Worm (Caenorhabditis elegans) whole organism, young adult: ENCODE data around the gene clec-141.
A peak's percentile ranks its signal among the peaks of the same experiment; 100 is the strongest.

Experiments
- B0261.1 ChIP-seq: sonication (generic microtip); optimal IDR thresholded peaks from 2 replicates; lab custom pipeline; 2016; ENCODE audit warnings: mild to moderate bottlenecking, missing genetic modification characterization, moderate library complexity, missing compliant biosample characterization
- C17E4.6 ChIP-seq: fragments of 200-800 bp; sonication (Bioruptor generic); IDR thresholded peaks from 2 replicates; pipeline ENCODE4 v1.3.6; 2022; ENCODE audit warnings: missing genetic modification reagents, missing genetic modification characterization, missing compliant biosample characterization
- F10E7.11 ChIP-seq: sonication (generic microtip); optimal IDR thresholded peaks from 2 replicates; lab custom pipeline; 2017; ENCODE audit warnings: mild to moderate bottlenecking, missing genetic modification characterization, moderate library complexity, missing compliant biosample characterization
- F23B12.7 ChIP-seq: sonication (generic microtip); optimal IDR thresholded peaks from 2 replicates; lab custom pipeline; 2017; ENCODE audit warnings: missing genetic modification characterization, mild to moderate bottlenecking, missing compliant biosample characterization, antibody characterized with exemption, moderate library complexity; ENCODE audit not compliant: insufficient read depth
- F49E8.2 ChIP-seq: sonication (generic microtip); optimal IDR thresholded peaks from 3 replicates; lab custom pipeline; 2017; ENCODE audit warnings: missing genetic modification characterization, mild to moderate bottlenecking, missing compliant biosample characterization, antibody characterized with exemption, moderate library complexity; ENCODE audit not compliant: insufficient read depth
- F52B5.7 ChIP-seq: sonication (generic microtip); optimal IDR thresholded peaks from 2 replicates; lab custom pipeline; 2016; ENCODE audit warnings: mild to moderate bottlenecking, missing genetic modification characterization, missing compliant biosample characterization
- K12H6.12 ChIP-seq: fragments of 200-800 bp; sonication (Bioruptor generic); optimal IDR thresholded peaks from 2 replicates; lab custom pipeline; 2018; ENCODE audit warnings: mild to moderate bottlenecking, missing genetic modification characterization, missing compliant biosample characterization
- T26A5.8 ChIP-seq: sonication (generic microtip); optimal IDR thresholded peaks from 2 replicates; lab custom pipeline; 2016; ENCODE audit warnings: missing genetic modification characterization, missing compliant biosample characterization
- Y56A3A.18 ChIP-seq: fragments of 200-800 bp; sonication (Bioruptor generic); IDR thresholded peaks from 2 replicates; pipeline ENCODE4 v1.3.6; 2022; ENCODE audit warnings: missing genetic modification reagents, missing genetic modification characterization, missing compliant biosample characterization
- Y67H2A.10 ChIP-seq: fragments of 200-800 bp; sonication (Bioruptor generic); conservative IDR thresholded peaks from 2 replicates; pipeline ENCODE4 v1.3.6; 2022; ENCODE audit warnings: missing genetic modification reagents, missing genetic modification characterization, missing compliant biosample characterization
- akir-1 ChIP-seq: fragments of 200-800 bp; sonication (Bioruptor generic); optimal IDR thresholded peaks from 2 replicates; lab custom pipeline; 2018; ENCODE audit warnings: mild to moderate bottlenecking, missing genetic modification characterization, moderate library complexity, missing compliant biosample characterization
- bed-1 ChIP-seq: fragments of 200-800 bp; sonication (Bioruptor generic); IDR thresholded peaks from 2 replicates; pipeline ENCODE4 v1.3.6; 2022; ENCODE audit warnings: missing genetic modification reagents, missing genetic modification characterization, missing compliant biosample characterization
- bed-2 ChIP-seq: fragments of 200-800 bp; sonication (Bioruptor generic); IDR thresholded peaks from 2 replicates; pipeline ENCODE4 v1.3.6; 2022; ENCODE audit warnings: missing genetic modification reagents, missing genetic modification characterization, missing compliant biosample characterization
- ccch-3 ChIP-seq: fragments of 200-800 bp; sonication (Bioruptor generic); optimal IDR thresholded peaks from 2 replicates; lab custom pipeline; 2018; ENCODE audit warnings: mild to moderate bottlenecking, missing genetic modification characterization, missing compliant biosample characterization
- cebp-2 ChIP-seq: fragments of 200-800 bp; sonication (Bioruptor generic); IDR thresholded peaks from 2 replicates; pipeline ENCODE4 v1.3.6; 2022; ENCODE audit warnings: missing genetic modification characterization, missing compliant biosample characterization
- ceh-27 ChIP-seq: fragments of 200-800 bp; sonication (Bioruptor generic); optimal IDR thresholded peaks from 2 replicates; lab custom pipeline; 2018; ENCODE audit warnings: mild to moderate bottlenecking, missing genetic modification characterization, moderate library complexity, missing compliant biosample characterization
- ceh-79 ChIP-seq: sonication (generic microtip); optimal IDR thresholded peaks from 2 replicates; lab custom pipeline; 2017; ENCODE audit warnings: mild to moderate bottlenecking, missing genetic modification characterization, missing compliant biosample characterization
- chd-7 ChIP-seq: sonication (generic microtip); optimal IDR thresholded peaks from 2 replicates; lab custom pipeline; 2016; ENCODE audit warnings: mild to moderate bottlenecking, missing genetic modification characterization, moderate library complexity, missing compliant biosample characterization
- egl-18 ChIP-seq: fragments of 200-800 bp; sonication (Bioruptor generic); IDR thresholded peaks from 2 replicates; pipeline ENCODE4 v1.3.6; 2022; ENCODE audit warnings: missing genetic modification reagents, missing genetic modification characterization, missing compliant biosample characterization
- egrh-3 ChIP-seq: fragments of 200-800 bp; sonication (Bioruptor generic); IDR thresholded peaks from 2 replicates; pipeline ENCODE4 v1.3.6; 2022; ENCODE audit warnings: missing genetic modification reagents, missing genetic modification characterization, missing compliant biosample characterization
- ets-4 ChIP-seq: fragments of 200-800 bp; sonication (Bioruptor generic); optimal IDR thresholded peaks from 2 replicates; lab custom pipeline; 2018; ENCODE audit warnings: mild to moderate bottlenecking, missing genetic modification characterization, missing compliant biosample characterization
- him-1 ChIP-seq: sonication (generic microtip); optimal IDR thresholded peaks from 2 replicates; lab custom pipeline; 2016; ENCODE audit warnings: missing genotype, missing genetic modification reagents, missing genetic modification characterization, missing compliant biosample characterization
- hlh-12 ChIP-seq: sonication (generic microtip); optimal IDR thresholded peaks from 2 replicates; lab custom pipeline; 2016; ENCODE audit warnings: missing genetic modification characterization, missing compliant biosample characterization
- hrde-1 ChIP-seq: sonication (generic microtip); optimal IDR thresholded peaks from 2 replicates; lab custom pipeline; 2016; ENCODE audit warnings: missing genetic modification characterization, mild to moderate bottlenecking, missing compliant biosample characterization, moderate library complexity, missing genotype, missing genetic modification reagents, borderline replicate concordance
- lag-1 ChIP-seq: fragments of 200-800 bp; sonication (Bioruptor generic); IDR thresholded peaks from 2 replicates; pipeline ENCODE4 v1.3.6; 2022; ENCODE audit warnings: missing genetic modification reagents, missing genetic modification characterization, missing compliant biosample characterization
- lin-40 ChIP-seq: sonication (generic microtip); optimal IDR thresholded peaks from 2 replicates; lab custom pipeline; 2016; ENCODE audit warnings: missing genetic modification characterization, mild to moderate bottlenecking, missing compliant biosample characterization, missing genotype, missing genetic modification reagents
- lin-54 ChIP-seq: fragments of 200-800 bp; sonication (Bioruptor generic); optimal IDR thresholded peaks from 2 replicates; lab custom pipeline; 2018; ENCODE audit warnings: mild to moderate bottlenecking, missing genetic modification characterization, missing compliant biosample characterization
- lir-1 ChIP-seq: fragments of 200-800 bp; sonication (Bioruptor generic); conservative IDR thresholded peaks from 2 replicates; pipeline ENCODE4 v1.3.6; 2022; ENCODE audit warnings: missing genetic modification reagents, missing genetic modification characterization, missing compliant biosample characterization
- lsl-1 ChIP-seq: fragments of 200-800 bp; sonication (Bioruptor generic); optimal IDR thresholded peaks from 2 replicates; lab custom pipeline; 2018; ENCODE audit warnings: mild to moderate bottlenecking, missing genetic modification characterization, moderate library complexity, missing compliant biosample characterization
- lsy-27 ChIP-seq: sonication (generic microtip); optimal IDR thresholded peaks from 2 replicates; lab custom pipeline; 2017; ENCODE audit warnings: missing genetic modification characterization, mild to moderate bottlenecking, missing compliant biosample characterization, antibody characterized with exemption, missing genotype, borderline replicate concordance; ENCODE audit not compliant: insufficient read depth
- madf-3 ChIP-seq: fragments of 200-800 bp; sonication (Bioruptor generic); IDR thresholded peaks from 2 replicates; pipeline ENCODE4 v1.3.6; 2022; ENCODE audit warnings: missing genetic modification reagents, missing genetic modification characterization, missing compliant biosample characterization
- madf-8 ChIP-seq: fragments of 200-800 bp; sonication (Bioruptor generic); conservative IDR thresholded peaks from 2 replicates; pipeline ENCODE4 v1.3.6; 2022; ENCODE audit warnings: missing genetic modification reagents, missing genetic modification characterization, missing compliant biosample characterization
- mcd-1 ChIP-seq: fragments of 200-800 bp; sonication (Bioruptor generic); IDR thresholded peaks from 2 replicates; pipeline ENCODE4 v1.3.6; 2022; ENCODE audit warnings: missing genetic modification reagents, missing genetic modification characterization, missing compliant biosample characterization
- mes-4 ChIP-seq: sonication (generic microtip); optimal IDR thresholded peaks from 2 replicates; lab custom pipeline; 2016; ENCODE audit warnings: missing genotype, missing genetic modification characterization, missing compliant biosample characterization
- nfyb-1 ChIP-seq: fragments of 200-800 bp; sonication (Bioruptor generic); IDR thresholded peaks from 2 replicates; pipeline ENCODE4 v1.3.6; 2022; ENCODE audit warnings: missing genetic modification reagents, missing genetic modification characterization, missing compliant biosample characterization
- nhr-90 ChIP-seq: sonication (generic microtip); optimal IDR thresholded peaks from 2 replicates; lab custom pipeline; 2016; ENCODE audit warnings: missing genotype, mild to moderate bottlenecking, missing genetic modification characterization, missing compliant biosample characterization
- rcor-1 ChIP-seq: fragments of 200-800 bp; sonication (Bioruptor generic); IDR thresholded peaks from 2 replicates; pipeline ENCODE4 v1.3.6; 2022; ENCODE audit warnings: missing genetic modification reagents, missing genetic modification characterization, missing compliant biosample characterization
- repo-1 ChIP-seq: sonication (generic microtip); optimal IDR thresholded peaks from 2 replicates; lab custom pipeline; 2017; ENCODE audit warnings: mild to moderate bottlenecking, missing genetic modification characterization, missing compliant biosample characterization
- rpc-1 ChIP-seq, 2 experiments: fragments of 150-350 bp in 1 of 2; sonication (generic microtip) in 1 of 2; optimal IDR thresholded peaks; 2 replicates each; lab custom pipeline; 2014 to 2018; ENCODE audit warnings: missing biosample characterization in 1 of 2, missing genetic modification characterization in 1 of 2, missing genetic modification reagents in 1 of 2, missing genotype in 1 of 2
- sea-2 ChIP-seq: fragments of 200-800 bp; sonication (Bioruptor generic); IDR thresholded peaks from 2 replicates; pipeline ENCODE4 v1.3.6; 2022; ENCODE audit warnings: missing genetic modification characterization, missing compliant biosample characterization
- snpc-1.1 ChIP-seq: sonication (generic microtip); optimal IDR thresholded peaks from 2 replicates; lab custom pipeline; 2017; ENCODE audit warnings: missing genetic modification characterization, mild to moderate bottlenecking, missing compliant biosample characterization, antibody characterized with exemption, moderate library complexity, missing genotype, missing genetic modification reagents; ENCODE audit not compliant: insufficient read depth
- snpc-1.3 ChIP-seq: sonication (generic microtip); optimal IDR thresholded peaks from 2 replicates; lab custom pipeline; 2017; ENCODE audit warnings: missing genetic modification characterization, mild to moderate bottlenecking, missing compliant biosample characterization, antibody characterized with exemption, moderate library complexity, missing genotype, missing genetic modification reagents; ENCODE audit not compliant: insufficient read depth
- somi-1 ChIP-seq: fragments of 200-800 bp; sonication (Bioruptor generic); optimal IDR thresholded peaks from 2 replicates; lab custom pipeline; 2018; ENCODE audit warnings: mild to moderate bottlenecking, missing genetic modification characterization, missing compliant biosample characterization
- sptf-2 ChIP-seq: fragments of 200-800 bp; sonication (Bioruptor generic); optimal IDR thresholded peaks from 2 replicates; lab custom pipeline; 2018; ENCODE audit warnings: mild to moderate bottlenecking, missing genetic modification characterization, missing compliant biosample characterization
- tbx-9 ChIP-seq: sonication (generic microtip); optimal IDR thresholded peaks from 2 replicates; lab custom pipeline; 2016; ENCODE audit warnings: borderline replicate concordance, missing genetic modification characterization, inconsistent platforms, missing compliant biosample characterization
- zfh-2 ChIP-seq: fragments of 200-800 bp; sonication (Bioruptor generic); conservative IDR thresholded peaks from 2 replicates; pipeline ENCODE4 v1.3.6; 2022; ENCODE audit warnings: missing genetic modification reagents, missing genetic modification characterization, missing compliant biosample characterization
- ztf-6 ChIP-seq: fragments of 200-800 bp; sonication (Bioruptor generic); IDR thresholded peaks from 2 replicates; pipeline ENCODE4 v1.3.6; 2022; ENCODE audit warnings: missing genetic modification reagents, missing genetic modification characterization, missing compliant biosample characterization

The clec-141 gene

DNA sequence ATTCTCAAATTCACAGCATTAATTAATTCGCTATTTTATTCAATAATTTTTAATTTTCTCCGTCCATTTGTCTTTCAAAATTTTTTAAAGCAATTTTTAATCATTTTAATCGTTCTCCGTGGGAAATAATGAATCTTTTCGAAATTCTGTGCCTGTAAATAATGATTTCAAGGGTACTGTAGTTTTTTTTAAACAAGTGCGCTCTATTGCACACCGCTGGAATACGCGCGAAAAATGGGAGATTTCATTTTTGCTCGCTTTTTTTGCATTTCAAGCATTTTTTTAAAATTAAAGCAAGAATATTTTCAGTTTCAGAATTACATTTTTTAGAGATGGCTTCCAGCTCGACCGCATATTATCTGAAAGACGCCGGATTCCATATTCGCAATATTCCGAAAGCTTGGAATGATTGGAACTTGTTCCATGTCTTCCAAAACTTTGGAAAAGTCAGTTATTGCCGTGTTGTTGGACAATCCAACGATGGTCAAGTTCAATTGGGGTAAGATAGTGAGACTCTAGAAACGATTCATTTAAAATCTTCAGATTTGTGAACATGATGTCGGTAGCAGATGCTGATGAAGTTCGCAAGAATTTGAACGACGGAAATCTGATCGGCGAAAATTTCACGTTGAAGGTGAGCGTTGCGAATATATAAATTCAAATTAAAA lies 13.6 kb upstream of the clec-141 start, which contains the start of gene tofu-6 (continued):
- no peak for TF ChIP-seq somi-1 (GFP tag; lab: Kevin White, UChicago)
- no peak for TF ChIP-seq Y56A3A.18 (GFP tag; lab: Robert Waterston, UW)
- TF ChIP-seq rpc-1 (optimal IDR thresholded peaks at IDR 0.05; lab: Kevin White, UChicago), result no peak
- no peak for TF ChIP-seq rpc-1 (tag; optimal IDR thresholded peaks at IDR 0.05; lab: Kevin White, UChicago)
- peak; percentile 55 for TF ChIP-seq lin-54 (GFP tag; lab: Kevin White, UChicago)
- no peak for TF ChIP-seq F10E7.11 (tag; lab: Kevin White, UChicago)
- TF ChIP-seq mcd-1, result peak; percentile 87
- no peak for TF ChIP-seq mes-4 (tag; lab: Kevin White, UChicago)
- TF ChIP-seq lir-1 (GFP tag; lab: Robert Waterston, UW), result no peak
- TF ChIP-seq C17E4.6 (GFP tag; lab: Robert Waterston, UW), result no peak
- TF ChIP-seq B0261.1, result no peak
- no peak for TF ChIP-seq tbx-9 (tag; lab: Kevin White, UChicago)
- no peak for TF ChIP-seq nfyb-1 (GFP tag; lab: Robert Waterston, UW)
- no peak for TF ChIP-seq akir-1 (GFP tag; lab: Kevin White, UChicago)
- no peak for TF ChIP-seq lin-40 (tag; lab: Kevin White, UChicago)
- TF ChIP-seq ets-4 (GFP tag; lab: Kevin White, UChicago), result no peak
- no peak for TF ChIP-seq ceh-79 (tag; lab: Kevin White, UChicago)
- TF ChIP-seq lag-1 (GFP tag; lab: Robert Waterston, UW), result no peak
- no peak for TF ChIP-seq repo-1 (tag; lab: Kevin White, UChicago)
- TF ChIP-seq egl-18, result no peak
- no peak for TF ChIP-seq zfh-2 (GFP tag; lab: Robert Waterston, UW)
- TF ChIP-seq Y67H2A.10 (GFP tag; lab: Robert Waterston, UW), result no peak
- TF ChIP-seq F49E8.2 (tag; lab: Kevin White, UChicago), result peak; percentile 43
- no peak for TF ChIP-seq cebp-2
- no peak for TF ChIP-seq hrde-1 (tag; lab: Kevin White, UChicago)
- no peak for TF ChIP-seq egrh-3
- no peak for TF ChIP-seq K12H6.12 (tag; lab: Kevin White, UChicago)
- no peak for TF ChIP-seq ccch-3 (GFP tag; lab: Kevin White, UChicago)
- no peak for TF ChIP-seq rcor-1
- TF ChIP-seq madf-3 (GFP tag; lab: Robert Waterston, UW), result no peak
- peak; percentile 99 for TF ChIP-seq madf-8
- TF ChIP-seq lsl-1, result peak; percentile 96
- TF ChIP-seq ztf-6 (GFP tag; lab: Robert Waterston, UW), result no peak
- TF ChIP-seq nhr-90 (tag; lab: Kevin White, UChicago), result no peak
- TF ChIP-seq ceh-27 (GFP tag; lab: Kevin White, UChicago), result no peak
- no peak for TF ChIP-seq bed-1
- TF ChIP-seq chd-7 (tag; lab: Kevin White, UChicago), result no peak
- TF ChIP-seq T26A5.8 (tag; lab: Kevin White, UChicago), result no peak
- peak; percentile 69 for TF ChIP-seq him-1 (tag; lab: Kevin White, UChicago)
- TF ChIP-seq snpc-1.1, result peak; percentile 24
- no peak for TF ChIP-seq bed-2
- peak; percentile 36 for TF ChIP-seq snpc-1.3 (tag; lab: Kevin White, UChicago)
- no peak for TF ChIP-seq sptf-2 (GFP tag; lab: Kevin White, UChicago)
- TF ChIP-seq sea-2 (GFP tag; lab: Robert Waterston, UW), result no peak
- peak; percentile 61 for TF ChIP-seq F23B12.7 (tag; lab: Kevin White, UChicago)
- TF ChIP-seq lsy-27 (tag; lab: Kevin White, UChicago), result no peak
- TF ChIP-seq F52B5.7 (tag; lab: Kevin White, UChicago), result no peak
- TF ChIP-seq hlh-12 (tag; lab: Kevin White, UChicago), result no peak
